Fruit fly (Drosophila melanogaster): Measurements from ENCODE around the gene CG17186.

The CG17186 gene

DNA sequence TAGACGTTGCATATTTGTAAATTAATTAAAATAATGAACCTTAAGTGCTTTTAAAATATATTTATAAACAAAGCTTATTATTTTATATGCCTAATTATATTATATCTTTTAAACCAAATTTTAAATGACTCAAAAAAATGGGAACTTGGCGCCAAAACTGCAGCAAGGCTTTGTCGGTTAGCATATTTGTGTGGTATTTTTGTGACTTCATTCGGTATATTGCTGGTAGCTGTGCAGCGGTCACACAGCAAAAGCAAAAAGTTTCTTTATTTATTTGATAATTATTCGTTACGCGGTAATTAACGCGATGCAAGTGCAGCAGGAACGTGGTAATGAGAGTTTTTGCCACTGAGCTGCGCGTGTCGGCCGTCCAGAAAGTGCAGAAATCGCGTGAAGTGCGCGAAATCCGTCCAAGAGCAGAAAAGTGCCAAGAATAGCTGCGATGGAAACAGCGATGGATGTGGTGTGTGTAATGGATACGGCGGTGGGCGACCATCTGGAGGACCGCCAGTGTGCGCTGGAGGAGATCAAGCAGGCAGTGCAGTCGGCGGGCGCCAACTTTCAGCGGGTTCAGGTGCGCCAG lies 2.2 kb upstream of the CG17186 start, which contains the start of gene Ask1 (continued):
- no peak for TF ChIP-seq CG31441 (GFP tag; IDR thresholded peaks at IDR 0.05)
- no peak for TF ChIP-seq ftz-f1 (GFP tag; optimal IDR thresholded peaks at IDR 0.05)
- 0 out of 2 replicates have a peak, but pooled peaks have one; percentile 6 for TF ChIP-seq CG13287 (GFP tag; IDR thresholded peaks at IDR 0.05; ENCODE audit: partially characterized antibody)
- no peak for TF ChIP-seq Rfx (GFP tag; IDR thresholded peaks at IDR 0.05)
- no peak for TF ChIP-seq CG15011 (GFP tag; optimal IDR thresholded peaks at IDR 0.05)
- no peak for TF ChIP-seq Gsc (GFP tag; IDR thresholded peaks at IDR 0.05)
- no peak for TF ChIP-seq CG4404 (GFP tag; IDR thresholded peaks at IDR 0.05)
- no peak for TF ChIP-seq crp (GFP tag; optimal IDR thresholded peaks at IDR 0.05)
- no peak for TF ChIP-seq Mes4 (GFP tag; optimal IDR thresholded peaks at IDR 0.05)
- no peak for TF ChIP-seq Fer2 (tag; optimal IDR thresholded peaks at IDR 0.05)
- no peak for TF ChIP-seq gcm (GFP tag; optimal IDR thresholded peaks at IDR 0.05)
- no peak for TF ChIP-seq peb (GFP tag; IDR thresholded peaks at IDR 0.05)
- no peak for TF ChIP-seq HLH4C (GFP tag; IDR thresholded peaks at IDR 0.05; ENCODE audit: partially characterized antibody)
- peak; percentile 11 for TF ChIP-seq stwl (tag; optimal IDR thresholded peaks at IDR 0.05)
- TF ChIP-seq dati (GFP tag; IDR thresholded peaks at IDR 0.05), result no peak
- no peak for TF ChIP-seq CG18011 (GFP tag; optimal IDR thresholded peaks at IDR 0.05)
- no peak for TF ChIP-seq br (optimal IDR thresholded peaks at IDR 0.05)
- TF ChIP-seq pita (GFP tag; optimal IDR thresholded peaks at IDR 0.05), result no peak
- no peak for TF ChIP-seq Eip74EF (GFP tag; optimal IDR thresholded peaks at IDR 0.05)
- no peak for TF ChIP-seq CG9727 (GFP tag; optimal IDR thresholded peaks at IDR 0.05)
- TF ChIP-seq Scr (GFP tag; IDR thresholded peaks at IDR 0.05; ENCODE audit: partially characterized antibody), result no peak
- TF ChIP-seq Hmx (GFP tag; optimal IDR thresholded peaks at IDR 0.05), result no peak
- no peak for TF ChIP-seq CG32532 (GFP tag; IDR thresholded peaks at IDR 0.05)
- TF ChIP-seq grau (tag; optimal IDR thresholded peaks at IDR 0.05), result no peak
- no peak for TF ChIP-seq CG1529 (GFP tag; optimal IDR thresholded peaks at IDR 0.05)
- TF ChIP-seq CG7357 (GFP tag; IDR thresholded peaks at IDR 0.05), result no peak
- no peak for TF ChIP-seq Gug (GFP tag; IDR thresholded peaks at IDR 0.05)
- TF ChIP-seq CG2889 (GFP tag; IDR thresholded peaks at IDR 0.05), result no peak
- no peak for TF ChIP-seq croc (GFP tag; conservative IDR thresholded peaks at IDR 0.05)
- TF ChIP-seq pnt (GFP tag; optimal IDR thresholded peaks at IDR 0.05), result no peak
- no peak for TF ChIP-seq C15 (GFP tag; IDR thresholded peaks at IDR 0.05)
- no peak for TF ChIP-seq Rx (GFP tag; IDR thresholded peaks at IDR 0.05)
- TF ChIP-seq CG9797 (GFP tag; optimal IDR thresholded peaks at IDR 0.05), result peak; percentile 81
- no peak for TF ChIP-seq Hr3 (GFP tag; optimal IDR thresholded peaks at IDR 0.05)
- TF ChIP-seq Deaf1 (tag; optimal IDR thresholded peaks at IDR 0.05), result no peak
- no peak for TF ChIP-seq CG6683 (GFP tag; optimal IDR thresholded peaks at IDR 0.05)
- TF ChIP-seq gro (GFP tag; optimal IDR thresholded peaks at IDR 0.05), result no peak
- TF ChIP-seq Ets65A (GFP tag), result no peak
- no peak for TF ChIP-seq onecut (GFP tag; IDR thresholded peaks at IDR 0.05)
- no peak for TF ChIP-seq schlank (tag; optimal IDR thresholded peaks at IDR 0.05)
- no peak for TF ChIP-seq CG4707 (GFP tag; optimal IDR thresholded peaks at IDR 0.05)
- peak; percentile 85 for TF ChIP-seq Dp (GFP tag; optimal IDR thresholded peaks at IDR 0.05)
- TF ChIP-seq da (GFP tag; optimal IDR thresholded peaks at IDR 0.05), result no peak
- TF ChIP-seq dysf (GFP tag; IDR thresholded peaks at IDR 0.05), result no peak
- no peak for TF ChIP-seq CG10209 (GFP tag; optimal IDR thresholded peaks at IDR 0.05)
- TF ChIP-seq CG14860 (GFP tag; IDR thresholded peaks at IDR 0.05; ENCODE audit: partially characterized antibody), result no peak
- TF ChIP-seq Hey (tag; optimal IDR thresholded peaks at IDR 0.05), result no peak
- no peak for TF ChIP-seq CG12236 (GFP tag; optimal IDR thresholded peaks at IDR 0.05)
- TF ChIP-seq org-1 (GFP tag; optimal IDR thresholded peaks at IDR 0.05), result no peak
- TF ChIP-seq CG33213 (GFP tag; optimal IDR thresholded peaks at IDR 0.05), result no peak
- TF ChIP-seq Ravus (GFP tag; IDR thresholded peaks at IDR 0.05), result no peak
- TF ChIP-seq CG10959 (GFP tag; IDR thresholded peaks at IDR 0.05), result no peak

Data from whole organism, embryonic.